Fruit fly (Drosophila melanogaster): Measurements from ENCODE around the gene stai.

stai gene

dm6 chr2L:6065823-6066222 lies 34.4 kb upstream of the stai start, which contains the start of the genes Fbw5 and CG9147 (continued):
- peak; percentile 63 for TF ChIP-seq tna (GFP tag; IDR thresholded peaks at IDR 0.05; ENCODE audit: partially characterized antibody)
- TF ChIP-seq CG1832 (GFP tag; optimal IDR thresholded peaks at IDR 0.05), result no peak
- peak; percentile 98 for TF ChIP-seq CG7987 (GFP tag; optimal IDR thresholded peaks at IDR 0.05)
- TF ChIP-seq sim (GFP tag; IDR thresholded peaks at IDR 0.05), result peak; percentile 99
- TF ChIP-seq Sry-β (GFP tag; optimal IDR thresholded peaks at IDR 0.05), result peak; percentile 75
- peak; percentile 99 for TF ChIP-seq Rx (GFP tag; IDR thresholded peaks at IDR 0.05)
- TF ChIP-seq odd (GFP tag; optimal IDR thresholded peaks at IDR 0.05), result peak; percentile 99
- TF ChIP-seq nmo (GFP tag; optimal IDR thresholded peaks at IDR 0.05), result peak; percentile 100
- peak; percentile 97 for TF ChIP-seq fd64A (GFP tag; optimal IDR thresholded peaks at IDR 0.05)
- TF ChIP-seq Blimp-1 (GFP tag; optimal IDR thresholded peaks at IDR 0.05), result peak; percentile 99
- peak; percentile 100 for TF ChIP-seq Sox102F (GFP tag; optimal IDR thresholded peaks at IDR 0.05)
- TF ChIP-seq MESR4 (GFP tag; optimal IDR thresholded peaks at IDR 0.05), result peak; percentile 98
- peak; percentile 100 for TF ChIP-seq CG10462 (GFP tag; optimal IDR thresholded peaks at IDR 0.05)
- TF ChIP-seq gcm (GFP tag; optimal IDR thresholded peaks at IDR 0.05), result peak; percentile 100
- TF ChIP-seq CG17802 (tag; optimal IDR thresholded peaks at IDR 0.05), result peak; percentile 93
- peak; percentile 100 for TF ChIP-seq sob (GFP tag; IDR thresholded peaks at IDR 0.05)
- peak; percentile 100 for TF ChIP-seq fd96Cb (tag; optimal IDR thresholded peaks at IDR 0.05)
- peak; percentile 99 for TF ChIP-seq CG7372 (GFP tag; IDR thresholded peaks at IDR 0.05)
- peak; percentile 99 for TF ChIP-seq ro (GFP tag; IDR thresholded peaks at IDR 0.05)
- peak; percentile 100 for TF ChIP-seq CG7556 (GFP tag; optimal IDR thresholded peaks at IDR 0.05)
- TF ChIP-seq sima (GFP tag; optimal IDR thresholded peaks at IDR 0.05), result peak; percentile 99
- TF ChIP-seq Nf-YB (GFP tag; optimal IDR thresholded peaks at IDR 0.05), result peak; percentile 93
- peak; percentile 100 for TF ChIP-seq Ssrp (tag; optimal IDR thresholded peaks at IDR 0.05)
- no peak for TF ChIP-seq hkb (optimal IDR thresholded peaks at IDR 0.05)
- TF ChIP-seq hkb (GFP tag; IDR thresholded peaks at IDR 0.05), result peak; percentile 100
- TF ChIP-seq CG6654 (GFP tag; optimal IDR thresholded peaks at IDR 0.05), result peak; percentile 91
- TF ChIP-seq tll (GFP tag; optimal IDR thresholded peaks at IDR 0.05), result peak in 1 of 2 experiments; percentile 85
- peak; percentile 100 for TF ChIP-seq CG12769 (tag; optimal IDR thresholded peaks at IDR 0.05)
- peak in 1 of 2 experiments; percentile 70 for TF ChIP-seq eve (GFP tag; optimal IDR thresholded peaks at IDR 0.05)
- peak; percentile 99 for TF ChIP-seq ase (GFP tag; IDR thresholded peaks at IDR 0.05)
- peak; percentile 99 for TF ChIP-seq CG31388 (GFP tag; optimal IDR thresholded peaks at IDR 0.05)
- peak; percentile 100 for TF ChIP-seq Ptx1 (GFP tag; IDR thresholded peaks at IDR 0.05)
- TF ChIP-seq dysf (GFP tag; IDR thresholded peaks at IDR 0.05), result peak; percentile 100
- peak; percentile 98 for TF ChIP-seq Hmx (GFP tag; optimal IDR thresholded peaks at IDR 0.05)
- peak; percentile 70 for TF ChIP-seq bbx (GFP tag; IDR thresholded peaks at IDR 0.05; ENCODE audit: partially characterized antibody)
- peak; percentile 99 for TF ChIP-seq al (GFP tag; IDR thresholded peaks at IDR 0.05)
- no peak for TF ChIP-seq br (optimal IDR thresholded peaks at IDR 0.05)
- TF ChIP-seq Jarid2 (GFP tag; optimal IDR thresholded peaks at IDR 0.05), result peak; percentile 89
- peak; percentile 100 for TF ChIP-seq CG11695 (GFP tag; IDR thresholded peaks at IDR 0.05)
- peak; percentile 99 for TF ChIP-seq CG34422 (GFP tag; IDR thresholded peaks at IDR 0.05)
- TF ChIP-seq bowl (GFP tag; IDR thresholded peaks at IDR 0.05), result peak; percentile 98
- TF ChIP-seq CG9437 (GFP tag; optimal IDR thresholded peaks at IDR 0.05), result peak; percentile 97
- peak; percentile 80 for TF ChIP-seq CG15479 (GFP tag; optimal IDR thresholded peaks at IDR 0.05)
- peak; percentile 100 for TF ChIP-seq Rfx (GFP tag; IDR thresholded peaks at IDR 0.05)
- peak; percentile 99 for TF ChIP-seq B-H1 (GFP tag; IDR thresholded peaks at IDR 0.05)
- peak; percentile 78 for TF ChIP-seq CG34224 (GFP tag; IDR thresholded peaks at IDR 0.05; ENCODE audit: partially characterized antibody)
- TF ChIP-seq caup (GFP tag; optimal IDR thresholded peaks at IDR 0.05; ENCODE audit: severe bottlenecking), result peak; percentile 99
- peak; percentile 100 for TF ChIP-seq CG9727 (GFP tag; optimal IDR thresholded peaks at IDR 0.05)
- peak; percentile 93 for TF ChIP-seq CG4360 (GFP tag; IDR thresholded peaks at IDR 0.05)
- TF ChIP-seq crc (GFP tag; optimal IDR thresholded peaks at IDR 0.05), result peak; percentile 99
- peak; percentile 100 for TF ChIP-seq dmrt11E (tag; optimal IDR thresholded peaks at IDR 0.05)

Data from whole organism, embryonic.